Worm (Caenorhabditis elegans) whole organism, L4/young adult: ENCODE data around the gene C47D12.2.

Source experiments
- W03F9.2 ChIP-seq: fragments of 150-350 bp; optimal IDR thresholded peaks from 2 replicates; lab custom pipeline; 2014; ENCODE audit warnings: missing biosample characterization, missing genetic modification characterization
- dao-5 ChIP-seq: sonication (generic microtip); optimal IDR thresholded peaks from 2 replicates; lab custom pipeline; 2016; ENCODE audit warnings: missing genotype, missing genetic modification characterization, moderate library complexity, missing compliant biosample characterization
- him-1 ChIP-seq: sonication (generic microtip); optimal IDR thresholded peaks from 2 replicates; lab custom pipeline; 2016; ENCODE audit warnings: missing genotype, missing genetic modification reagents, missing genetic modification characterization, missing compliant biosample characterization

- TF ChIP-seq W03F9.2 (no peak), him-1 (no peak), dao-5 (tag; lab: Kevin White, UChicago) (no peak)
Measured at ce11 chrII:11675877-11676473, at the start of gene C47D12.2, which contains the start of gene trr-1.
